Worm (Caenorhabditis elegans) whole organism, L1 larva: Measurements from ENCODE around the gene let-4.
"Not testable (repeated sequence)": the region's sequence is repeated elsewhere in the genome, so short reads cannot be mapped to it uniquely, and the experiment has no call there.

Experiments
- C04F5.9 ChIP-seq: sonication (generic microtip); optimal IDR thresholded peaks from 2 replicates; lab custom pipeline; 2016; ENCODE audit warnings: missing genetic modification characterization, missing compliant biosample characterization
- C16A3.4 ChIP-seq: fragments of 150-350 bp; optimal IDR thresholded peaks from 2 replicates; lab custom pipeline; 2014; ENCODE audit warnings: missing biosample characterization, missing genetic modification characterization
- Y116A8C.19 ChIP-seq: sonication (generic microtip); optimal IDR thresholded peaks from 2 replicates; lab custom pipeline; 2016; ENCODE audit warnings: missing compliant biosample characterization, missing genetic modification characterization, borderline replicate concordance
- alr-1 ChIP-seq: fragments of 200-800 bp; sonication (Bioruptor generic); optimal IDR thresholded peaks from 2 replicates; lab custom pipeline; 2018; ENCODE audit warnings: borderline replicate concordance, mild to moderate bottlenecking, missing genetic modification characterization, missing compliant biosample characterization
- blmp-1 ChIP-seq: fragments of 150-350 bp; optimal IDR thresholded peaks from 2 replicates; lab custom pipeline; 2014; ENCODE audit warnings: missing biosample characterization, missing genetic modification characterization
- ceh-90 ChIP-seq: sonication (generic microtip); optimal IDR thresholded peaks from 2 replicates; lab custom pipeline; 2016; ENCODE audit warnings: missing genetic modification characterization, missing compliant biosample characterization
- ces-1 ChIP-seq: fragments of 150-350 bp; optimal IDR thresholded peaks from 2 replicates; lab custom pipeline; 2014; ENCODE audit warnings: missing biosample characterization, missing genetic modification reagents, missing genetic modification characterization
- efl-1 ChIP-seq, 4 experiments: fragments of 150-350 bp; optimal IDR thresholded peaks in 3 of 4; peaks in 1 of 4; 1 replicate in 1 of 4; 2 replicates in 3 of 4; lab custom pipeline; 2014; ENCODE audit warnings: missing biosample characterization in 2 of 4, missing genetic modification characterization in 2 of 4, missing genetic modification reagents in 2 of 4
- egl-13 ChIP-seq: sonication (generic microtip); optimal IDR thresholded peaks from 2 replicates; lab custom pipeline; 2016; ENCODE audit warnings: missing genotype, missing genetic modification reagents, missing genetic modification characterization, missing compliant biosample characterization
- egl-27 ChIP-seq, 2 experiments: fragments of 150-350 bp in 1 of 2; sonication (generic microtip); optimal IDR thresholded peaks; 3 replicates each; lab custom pipeline; 2017 to 2018; ENCODE audit warnings: missing biosample characterization in 2 of 2, missing genetic modification characterization in 2 of 2, missing genetic modification reagents in 2 of 2
- elt-2 ChIP-seq: sonication (generic microtip); optimal IDR thresholded peaks from 2 replicates; lab custom pipeline; 2016; ENCODE audit warnings: missing genetic modification characterization, mild to moderate bottlenecking, inconsistent platforms, missing compliant biosample characterization, missing genetic modification reagents
- hpl-2 ChIP-seq: fragments of 150-350 bp; optimal IDR thresholded peaks from 2 replicates; lab custom pipeline; 2014; ENCODE audit warnings: missing biosample characterization, missing genetic modification reagents, missing genetic modification characterization
- lin-14 ChIP-seq: fragments of 200-800 bp; sonication (Bioruptor generic); optimal IDR thresholded peaks from 2 replicates; lab custom pipeline; 2018; ENCODE audit warnings: mild to moderate bottlenecking, missing genetic modification characterization, moderate library complexity, missing compliant biosample characterization
- lin-35 ChIP-seq, 2 experiments: fragments of 150-350 bp; optimal IDR thresholded peaks; 2 replicates each; lab custom pipeline; 2014; ENCODE audit warnings: missing biosample characterization in 2 of 2, missing genetic modification characterization in 2 of 2, missing genetic modification reagents in 2 of 2
- lin-39 ChIP-seq: fragments of 150-350 bp; optimal IDR thresholded peaks from 2 replicates; lab custom pipeline; 2014; ENCODE audit warnings: missing biosample characterization, missing genetic modification reagents, missing genetic modification characterization
- mef-2 ChIP-seq: fragments of 150-350 bp; optimal IDR thresholded peaks from 2 replicates; lab custom pipeline; 2014; ENCODE audit warnings: missing biosample characterization, missing genetic modification characterization
- mep-1 ChIP-seq: fragments of 150-350 bp; optimal IDR thresholded peaks from 2 replicates; lab custom pipeline; 2014; ENCODE audit warnings: missing biosample characterization, missing genetic modification characterization
- nhr-12 ChIP-seq: sonication (generic microtip); optimal IDR thresholded peaks from 2 replicates; lab custom pipeline; 2017; ENCODE audit warnings: missing biosample characterization, missing genetic modification characterization
- nhr-19 ChIP-seq: fragments of 200-800 bp; sonication (Bioruptor generic); conservative IDR thresholded peaks from 2 replicates; pipeline ENCODE4 v1.3.6; 2022; ENCODE audit warnings: missing genetic modification characterization, missing compliant biosample characterization
- nhr-20 ChIP-seq: sonication (generic microtip); optimal IDR thresholded peaks from 2 replicates; lab custom pipeline; 2016; ENCODE audit warnings: mild to moderate bottlenecking, missing genetic modification characterization, missing compliant biosample characterization
- nhr-237 ChIP-seq: fragments of 150-350 bp; optimal IDR thresholded peaks from 2 replicates; lab custom pipeline; 2014; ENCODE audit warnings: missing biosample characterization, missing genetic modification characterization
- nhr-76 ChIP-seq: sonication (generic microtip); optimal IDR thresholded peaks from 2 replicates; lab custom pipeline; 2017; ENCODE audit warnings: missing biosample characterization, missing genetic modification characterization
- nhr-85 ChIP-seq: sonication (generic microtip); peaks from one replicate; lab custom pipeline; 2016; ENCODE audit warnings: missing genetic modification characterization, inconsistent platforms, missing compliant biosample characterization
- nhr-90 ChIP-seq: sonication (generic microtip); optimal IDR thresholded peaks from 2 replicates; lab custom pipeline; 2016; ENCODE audit warnings: mild to moderate bottlenecking, missing genetic modification characterization, missing compliant biosample characterization; ENCODE audit not compliant: poor library complexity
- pag-3 ChIP-seq: sonication (generic microtip); optimal IDR thresholded peaks from 2 replicates; lab custom pipeline; 2017; ENCODE audit warnings: missing genetic modification characterization, mild to moderate bottlenecking, missing compliant biosample characterization, antibody characterized with exemption, borderline replicate concordance; ENCODE audit not compliant: insufficient read depth
- rnt-1 ChIP-seq: sonication (generic microtip); optimal IDR thresholded peaks from 2 replicates; lab custom pipeline; 2016; ENCODE audit warnings: mild to moderate bottlenecking, missing genetic modification characterization, moderate library complexity, missing compliant biosample characterization
- sptf-1 ChIP-seq: fragments of 150-350 bp; optimal IDR thresholded peaks from 2 replicates; lab custom pipeline; 2014; ENCODE audit warnings: missing biosample characterization, missing genetic modification characterization
- sup-37 ChIP-seq: fragments of 200-800 bp; sonication (Bioruptor generic); optimal IDR thresholded peaks from 2 replicates; lab custom pipeline; 2018; ENCODE audit warnings: mild to moderate bottlenecking, missing genetic modification characterization, missing compliant biosample characterization
- swsn-7 ChIP-seq: sonication (generic microtip); optimal IDR thresholded peaks from 2 replicates; lab custom pipeline; 2016; ENCODE audit warnings: missing genetic modification characterization, missing compliant biosample characterization
- unc-130 ChIP-seq: fragments of 150-350 bp; optimal IDR thresholded peaks from 2 replicates; lab custom pipeline; 2017; ENCODE audit warnings: missing biosample characterization, missing genetic modification characterization, inconsistent platforms
- unc-30 ChIP-seq: sonication (generic microtip); optimal IDR thresholded peaks from 2 replicates; lab custom pipeline; 2017; ENCODE audit warnings: missing biosample characterization, missing genetic modification characterization
- unc-86 ChIP-seq: sonication (generic microtip); optimal IDR thresholded peaks from 2 replicates; lab custom pipeline; 2016; ENCODE audit warnings: missing genetic modification characterization, missing compliant biosample characterization
- zip-4 ChIP-seq: fragments of 200-800 bp; sonication (Bioruptor generic); optimal IDR thresholded peaks from 2 replicates; lab custom pipeline; 2018; ENCODE audit warnings: mild to moderate bottlenecking, missing genetic modification characterization, moderate library complexity, missing compliant biosample characterization

Gene let-4

DNA sequence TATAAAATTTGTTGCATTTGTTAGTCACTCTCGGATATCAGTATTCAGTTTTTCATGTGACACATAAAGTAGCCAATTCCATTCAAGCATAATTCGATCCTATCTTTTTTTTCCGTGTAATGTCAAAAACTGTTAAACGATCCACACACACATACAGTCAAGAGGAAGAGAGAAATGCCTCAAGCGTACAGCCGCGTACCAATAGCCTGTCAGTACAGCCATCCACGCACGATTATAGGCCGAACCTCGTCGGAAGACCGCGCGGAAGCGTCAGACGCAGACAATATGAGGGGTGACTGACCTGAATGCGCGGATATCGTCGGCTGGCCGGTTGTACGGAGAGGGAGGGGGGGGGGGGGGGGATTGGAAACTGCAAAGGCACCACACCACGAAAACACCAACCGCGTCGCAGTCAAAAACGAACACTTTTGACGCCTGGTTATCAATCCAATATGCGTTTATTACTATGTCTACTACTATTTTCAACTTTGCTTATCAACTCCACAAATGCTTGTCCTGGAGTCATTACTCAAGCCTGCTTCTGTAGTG, at the start of gene let-4:
Gene let-4 (plus strand): TSS at position 357 of the 549 bp plus-strand sequence.
- TF ChIP-seq blmp-1 (tag; lab: Kevin White, UChicago) (peak; percentile 61), unc-130 (tag; lab: Kevin White, UChicago) (no peak)
- TF ChIP-seq, all 84 proteins: peak for 1

DNA sequence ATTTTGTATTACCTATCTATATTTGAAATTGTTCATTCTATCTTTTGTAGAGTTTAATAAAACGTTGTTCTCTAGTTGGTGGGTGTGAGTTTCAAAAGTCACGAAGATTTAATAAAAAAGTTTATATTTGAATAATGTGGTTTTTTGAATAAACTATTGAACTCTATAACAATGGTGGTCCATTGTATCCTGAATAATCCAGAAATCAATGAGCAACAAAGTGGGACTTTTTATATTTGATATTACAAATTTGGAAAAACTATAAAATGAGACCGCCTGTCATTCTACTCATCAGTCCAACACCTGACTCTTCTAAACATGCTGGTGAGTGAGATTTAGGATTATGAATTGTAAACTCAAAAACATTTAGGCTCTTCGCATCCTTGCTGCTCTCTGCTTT, 49.3 kb upstream of the let-4 start, which contains the start of gene nspc-19:
Gene nspc-19 (plus strand): TSS at position 301 of the 400 bp plus-strand sequence.
- TF ChIP-seq rnt-1 (tag; lab: Kevin White, UChicago); blmp-1 (tag; lab: Kevin White, UChicago); sup-37: not testable (repeated sequence)

DNA sequence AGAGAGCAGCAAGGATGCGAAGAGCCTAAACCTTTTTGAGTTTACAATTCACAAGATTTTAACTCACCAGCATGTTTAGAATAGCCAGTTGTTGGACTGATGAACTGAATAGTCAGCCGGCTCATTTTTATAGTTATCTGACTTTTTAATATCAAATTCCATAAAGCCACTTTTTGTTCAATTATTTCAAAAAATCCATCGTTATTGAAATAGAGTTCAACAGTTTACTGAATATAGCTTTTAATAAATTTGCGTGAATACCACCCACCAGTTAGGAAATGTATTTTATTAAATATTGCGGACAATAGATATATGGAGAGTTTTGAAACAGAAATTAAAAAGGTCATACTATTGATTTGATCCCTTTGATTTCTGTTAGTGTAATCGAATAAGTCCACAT, 47.6 kb upstream of the let-4 start, which contains the start of gene nspc-20:
Gene nspc-20 (minus strand): TSS at position 101 of the 400 bp plus-strand sequence.
- TF ChIP-seq unc-30 (no peak), zip-4 (GFP tag; lab: Kevin White, UChicago) (no peak), ces-1 (GFP tag; lab: Kevin White, UChicago) (no peak), nhr-237 (tag; lab: Kevin White, UChicago) (no peak), lin-14 (GFP tag; lab: Kevin White, UChicago) (no peak), unc-86 (tag; lab: Kevin White, UChicago) (no peak), egl-27 (tag; optimal IDR thresholded peaks at IDR 0.05; lab: Kevin White, UChicago) (no peak), mef-2 (tag; lab: Kevin White, UChicago) (no peak), Y116A8C.19 (tag; lab: Kevin White, UChicago) (no peak), pag-3 (tag; lab: Kevin White, UChicago) (no peak), nhr-85 (no peak), nhr-12 (tag; lab: Kevin White, UChicago) (no peak), mep-1 (tag; lab: Kevin White, UChicago) (no peak), nhr-90 (tag; lab: Kevin White, UChicago) (no peak), hpl-2 (no peak), sptf-1 (tag; lab: Kevin White, UChicago) (no peak), swsn-7 (tag; lab: Kevin White, UChicago) (no peak), elt-2 (tag; lab: Kevin White, UChicago) (no peak), C04F5.9 (tag; lab: Kevin White, UChicago) (no peak), efl-1 (optimal IDR thresholded peaks at IDR 0.05; lab: Kevin White, UChicago) (no peak), efl-1 (GFP tag; optimal IDR thresholded peaks at IDR 0.05 in 1 of 2; lab: Kevin White, UChicago) (no peak)

DNA sequence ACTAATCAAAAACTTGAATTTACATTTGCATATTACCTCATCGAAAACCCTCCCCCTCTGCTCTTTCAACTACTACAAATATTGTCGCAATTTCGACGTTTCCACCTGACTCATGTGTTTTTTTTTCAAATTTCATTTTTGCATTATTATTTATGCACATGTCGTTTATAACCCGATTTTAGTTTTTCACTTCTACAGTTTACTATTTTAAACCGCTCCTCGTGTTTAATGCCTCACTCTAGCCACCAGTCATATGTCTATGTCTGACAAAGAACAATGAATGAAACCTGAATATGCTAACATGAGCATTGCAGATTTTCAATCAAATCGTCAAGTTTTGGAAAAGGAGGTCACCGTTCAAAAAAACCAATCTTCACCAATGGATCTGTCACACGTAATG, 43.6 kb upstream of the let-4 start, which contains the start of gene T24C2.5:
Gene T24C2.5 (plus strand): TSS at position 301 of the 400 bp plus-strand sequence.
- TF ChIP-seq lin-35 (GFP tag; optimal IDR thresholded peaks at IDR 0.05; lab: Kevin White, UChicago): no peak
- TF ChIP-seq alr-1: no peak
- TF ChIP-seq ceh-90: no peak
- no peak for TF ChIP-seq lin-39 (tag; lab: Kevin White, UChicago)
- TF ChIP-seq rnt-1 (tag; lab: Kevin White, UChicago): no peak
- no peak for TF ChIP-seq C16A3.4

DNA sequence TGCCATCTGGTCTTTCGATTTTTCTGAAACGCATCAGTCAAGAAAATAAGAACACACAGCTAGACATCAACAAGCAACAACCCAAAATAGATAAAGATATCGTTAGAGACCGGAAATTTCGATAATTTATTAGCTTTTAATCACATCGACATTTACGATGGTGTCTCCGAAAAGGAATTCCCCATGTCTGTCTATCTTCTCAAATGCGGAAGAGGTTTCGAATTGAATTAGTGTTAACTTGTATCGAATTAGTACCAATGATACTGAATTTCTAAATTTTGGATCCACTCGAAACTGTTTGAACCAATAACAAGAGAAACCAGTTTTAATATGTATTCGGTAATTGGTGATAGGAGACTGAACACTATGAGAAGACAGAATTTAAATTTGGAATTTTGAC, 43.1 kb upstream of the let-4 start:
- TF ChIP-seq nhr-19 (GFP tag; lab: Robert Waterston, UW): no peak
- no peak for TF ChIP-seq nhr-76
- peak; percentile 73 for TF ChIP-seq nhr-85
- peak; percentile 14 for TF ChIP-seq blmp-1 (tag; lab: Kevin White, UChicago)

DNA sequence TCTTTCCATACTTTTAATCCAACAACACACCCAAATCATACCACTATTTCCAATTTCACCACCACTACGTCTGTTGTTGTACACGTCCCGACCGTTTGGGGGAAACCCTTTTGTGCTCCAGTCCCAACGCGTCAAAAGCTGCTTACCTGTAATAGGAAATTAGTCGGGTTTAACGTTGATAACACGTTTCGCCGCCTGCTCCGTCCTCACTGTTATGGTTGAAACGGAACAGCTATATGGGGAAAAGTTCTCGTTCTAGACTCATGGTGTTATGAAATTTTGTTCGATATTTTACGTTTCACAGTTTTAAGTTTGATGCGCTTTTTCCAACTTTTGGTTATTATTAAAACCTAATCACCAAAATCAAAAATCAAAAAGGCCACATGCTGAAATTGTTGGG, 41.8 kb upstream of the let-4 start:
- no peak for TF ChIP-seq egl-13 (tag; lab: Kevin White, UChicago)
- TF ChIP-seq nhr-20 (tag; lab: Kevin White, UChicago): no peak
- peak; percentile 37 for TF ChIP-seq elt-2 (tag; lab: Kevin White, UChicago)
